Worm (Caenorhabditis elegans): ENCODE results near the gene copg-1.

Gene copg-1

ce11 chrIV:10188505-10188904 lies 36.8 kb downstream of the copg-1 start:
- no peak for TF ChIP-seq T07F8.4 (tag; optimal IDR thresholded peaks at IDR 0.05)
- TF ChIP-seq fkh-3 (tag; optimal IDR thresholded peaks at IDR 0.05), result no peak
- TF ChIP-seq sdz-38 (tag; optimal IDR thresholded peaks at IDR 0.05), result no peak
- TF ChIP-seq B0035.1 (tag; optimal IDR thresholded peaks at IDR 0.05), result no peak
- no peak for TF ChIP-seq aptf-2 (GFP tag; conservative IDR thresholded peaks at IDR 0.05)
- no peak for TF ChIP-seq snpc-3.4 (tag; optimal IDR thresholded peaks at IDR 0.05)
- no peak for TF ChIP-seq nhr-120 (GFP tag; IDR thresholded peaks at IDR 0.05)
- no peak for TF ChIP-seq hsf-1 (GFP tag; IDR thresholded peaks at IDR 0.05)
- no peak for TF ChIP-seq egrh-3 (GFP tag; IDR thresholded peaks at IDR 0.05)
- TF ChIP-seq F49E8.2 (tag; optimal IDR thresholded peaks at IDR 0.05; ENCODE audit: insufficient read depth), result no peak
- no peak for TF ChIP-seq lag-1 (GFP tag; IDR thresholded peaks at IDR 0.05)

- peak; percentile 79 for TF ChIP-seq hmg-1.2 (GFP tag; IDR thresholded peaks at IDR 0.05)
- no peak for TF ChIP-seq nhr-179 (tag; optimal IDR thresholded peaks at IDR 0.05)
- no peak for TF ChIP-seq dox-1 (GFP tag; IDR thresholded peaks at IDR 0.05)
These were observed 38.8 kb downstream of the copg-1 start for ce11 chrIV:10190586-10190985.

- TF ChIP-seq F39B2.1 (GFP tag; IDR thresholded peaks at IDR 0.05) (no peak), Y79H2A.3 (GFP tag; conservative IDR thresholded peaks at IDR 0.05) (no peak), tlf-1 (GFP tag; optimal IDR thresholded peaks at IDR 0.05) (no peak), akir-1 (GFP tag; optimal IDR thresholded peaks at IDR 0.05) (no peak), fkh-3 (tag; optimal IDR thresholded peaks at IDR 0.05) (no peak), ceh-27 (GFP tag; optimal IDR thresholded peaks at IDR 0.05) (no peak), F33H1.4 (GFP tag; IDR thresholded peaks at IDR 0.05) (no peak), bed-2 (GFP tag; IDR thresholded peaks at IDR 0.05) (no peak), ceh-58 (GFP tag; IDR thresholded peaks at IDR 0.05) (no peak), bed-1 (GFP tag; IDR thresholded peaks at IDR 0.05) (no peak), lsl-1 (GFP tag; optimal IDR thresholded peaks at IDR 0.05) (no peak), madf-10 (tag; optimal IDR thresholded peaks at IDR 0.05) (no peak), unc-130 (GFP tag; optimal IDR thresholded peaks at IDR 0.05) (no peak), ZK185.1 (tag; optimal IDR thresholded peaks at IDR 0.05; ENCODE audit: poor library complexity, severe bottlenecking) (no peak), cebp-2 (GFP tag; IDR thresholded peaks at IDR 0.05) (no peak), egl-18 (GFP tag; IDR thresholded peaks at IDR 0.05) (no peak)
These were observed 39.8 kb downstream of the copg-1 start for ce11 chrIV:10191498-10191897.

ce11 chrIV:10194345-10194744 lies 42.6 kb downstream of the copg-1 start, which contains the start of gene ptrg-1:
Gene ptrg-1, minus strand, starts transcription at chrIV:10194445.
- TF ChIP-seq nfyb-1 (GFP tag; IDR thresholded peaks at IDR 0.05) (no peak), ztf-22 (GFP tag; optimal IDR thresholded peaks at IDR 0.05) (no peak)

ce11 chrIV:10197317-10197867 lies 45.6 kb downstream of the copg-1 start, which contains the start of gene gon-4:
Gene gon-4, plus strand, starts transcription at chrIV:10197817.
- TF ChIP-seq F10E7.11 (tag; optimal IDR thresholded peaks at IDR 0.05), result no peak
- no peak for TF ChIP-seq attf-3 (GFP tag; conservative IDR thresholded peaks at IDR 0.05)
- TF ChIP-seq ZK185.1 (tag; optimal IDR thresholded peaks at IDR 0.05; ENCODE audit: poor library complexity, severe bottlenecking), result no peak
- TF ChIP-seq nhr-90 (tag; optimal IDR thresholded peaks at IDR 0.05), result no peak
- TF ChIP-seq nhr-27 (tag; optimal IDR thresholded peaks at IDR 0.05), result no peak
- peak; percentile 59 for TF ChIP-seq lsl-1 (GFP tag; optimal IDR thresholded peaks at IDR 0.05)
- no peak for TF ChIP-seq F23B12.7 (tag; optimal IDR thresholded peaks at IDR 0.05; ENCODE audit: insufficient read depth)
- TF ChIP-seq lag-1 (GFP tag; IDR thresholded peaks at IDR 0.05), result no peak
- peak; percentile 42; the same call in 1 of the 2 replicates for TF ChIP-seq mcd-1 (GFP tag; IDR thresholded peaks at IDR 0.05)
- TF ChIP-seq K12H6.12 (tag; optimal IDR thresholded peaks at IDR 0.05), result no peak
- TF ChIP-seq rcor-1 (GFP tag; IDR thresholded peaks at IDR 0.05), result no peak; the same call in 1 of the 2 replicates
- TF ChIP-seq pha-4 (tag; optimal IDR thresholded peaks at IDR 0.05), result no peak
- TF ChIP-seq sea-2 (GFP tag; IDR thresholded peaks at IDR 0.05), result no peak
- TF ChIP-seq attf-5 (GFP tag; optimal IDR thresholded peaks at IDR 0.05), result peak; percentile 41
- no peak for TF ChIP-seq F33H1.4 (GFP tag; IDR thresholded peaks at IDR 0.05)
- TF ChIP-seq sdz-38 (tag; optimal IDR thresholded peaks at IDR 0.05), result no peak
- TF ChIP-seq sptf-2 (GFP tag; optimal IDR thresholded peaks at IDR 0.05), result no peak
